Fruit fly (Drosophila melanogaster) whole organism, prepupa: ENCODE measurements around the gene mRpS30.

Experiments used
- CG11762 ChIP-seq: fragments of 200-800 bp; sonication (Bioruptor generic); optimal IDR thresholded peaks from 3 replicates; lab custom pipeline; 2016; ENCODE audit warnings: missing biosample characterization, missing genetic modification characterization; ENCODE audit not compliant: insufficient read depth
- fd59A ChIP-seq: fragments of 200-800 bp; sonication (Bioruptor generic); optimal IDR thresholded peaks from 2 replicates; lab custom pipeline; 2017; ENCODE audit warnings: missing biosample characterization, mild to moderate bottlenecking, missing genetic modification characterization, missing genetic modification reagents

DNA sequence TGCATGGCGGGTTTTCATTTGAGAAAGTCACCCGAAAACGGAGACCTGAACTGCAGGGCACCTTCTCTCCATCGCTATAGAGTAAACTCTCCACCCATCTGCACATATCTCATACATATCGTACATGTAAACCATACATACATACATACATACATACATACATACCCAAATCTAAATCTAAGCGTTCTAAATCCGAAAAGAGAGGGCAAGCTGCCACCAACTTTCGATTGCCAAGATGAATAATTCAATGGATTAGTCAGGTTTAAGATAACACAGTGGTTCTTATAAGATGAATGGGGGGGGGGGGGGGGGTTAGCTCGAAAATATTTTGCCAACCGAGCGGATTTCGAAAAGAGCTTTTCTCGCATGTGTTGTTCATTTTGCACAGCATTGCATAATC, 28.6 kb downstream of the mRpS30 start:
- TF ChIP-seq CG11762 (GFP tag; lab: Kevin White, UChicago) (no peak), fd59A (GFP tag; lab: Kevin White, UChicago) (no peak)
